Worm (Caenorhabditis elegans) whole organism, L3 larva: Measurements from ENCODE around the gene chd-3.

ENCODE experiments used
- ZK546.5 ChIP-seq: sonication (generic microtip); optimal IDR thresholded peaks from 2 replicates; lab custom pipeline; 2017; ENCODE audit warnings: missing biosample characterization, missing genetic modification characterization
- aly-2 ChIP-seq: fragments of 150-350 bp; optimal IDR thresholded peaks from 2 replicates; lab custom pipeline; 2014; ENCODE audit warnings: missing biosample characterization, missing genetic modification characterization
- ama-1 ChIP-seq: fragments of 150-350 bp; optimal IDR thresholded peaks from 2 replicates; lab custom pipeline; 2018
- ceh-16 ChIP-seq: sonication (generic microtip); optimal IDR thresholded peaks from 2 replicates; lab custom pipeline; 2017; ENCODE audit warnings: missing biosample characterization, missing genetic modification characterization
- ceh-28 ChIP-seq: fragments of 150-350 bp; optimal IDR thresholded peaks from 2 replicates; lab custom pipeline; 2014; ENCODE audit warnings: missing biosample characterization, missing genetic modification reagents, missing genetic modification characterization
- ceh-82 ChIP-seq: fragments of 150-350 bp; optimal IDR thresholded peaks from 2 replicates; lab custom pipeline; 2014; ENCODE audit warnings: missing biosample characterization, missing genetic modification characterization
- ceh-9 ChIP-seq: sonication (generic microtip); optimal IDR thresholded peaks from 2 replicates; lab custom pipeline; 2018; ENCODE audit warnings: missing biosample characterization, missing genetic modification characterization
- daf-12 ChIP-seq: fragments of 150-350 bp; optimal IDR thresholded peaks from 2 replicates; lab custom pipeline; 2014; ENCODE audit warnings: missing biosample characterization, missing genetic modification reagents, missing genetic modification characterization
- egl-27 ChIP-seq: sonication (generic microtip); optimal IDR thresholded peaks from 4 replicates; lab custom pipeline; 2017; ENCODE audit warnings: missing biosample characterization, missing genetic modification reagents, missing genetic modification characterization
- egl-5 ChIP-seq: fragments of 150-350 bp; optimal IDR thresholded peaks from 2 replicates; lab custom pipeline; 2017; ENCODE audit warnings: missing biosample characterization, missing genetic modification reagents, missing genetic modification characterization, inconsistent platforms
- elt-1 ChIP-seq: fragments of 150-350 bp; optimal IDR thresholded peaks from 2 replicates; lab custom pipeline; 2014; ENCODE audit warnings: missing biosample characterization, missing genetic modification characterization
- elt-2 ChIP-seq: sonication (generic microtip); optimal IDR thresholded peaks from 2 replicates; lab custom pipeline; 2016; ENCODE audit warnings: missing genetic modification reagents, mild to moderate bottlenecking, missing genetic modification characterization, missing compliant biosample characterization
- elt-3 ChIP-seq, 3 experiments: fragments of 150-350 bp in 1 of 3; sonication (generic microtip) in 2 of 3; optimal IDR thresholded peaks; 2 replicates in 2 of 3; 4 replicates in 1 of 3; lab custom pipeline; 2014 to 2017; ENCODE audit warnings: missing biosample characterization in 3 of 3, missing genetic modification characterization in 3 of 3
- eor-1 ChIP-seq, 2 experiments: fragments of 150-350 bp; optimal IDR thresholded peaks; 2 replicates each; lab custom pipeline; 2014 to 2018; ENCODE audit warnings: missing biosample characterization in 2 of 2, missing genetic modification characterization in 2 of 2
- fkh-10 ChIP-seq: sonication (generic microtip); optimal IDR thresholded peaks from 2 replicates; lab custom pipeline; 2017; ENCODE audit warnings: missing biosample characterization, missing genetic modification reagents, missing genetic modification characterization
- fos-1 ChIP-seq: fragments of 150-350 bp; optimal IDR thresholded peaks from 2 replicates; lab custom pipeline; 2014; ENCODE audit warnings: missing biosample characterization, missing genetic modification characterization
- hmg-11 ChIP-seq: sonication (generic microtip); optimal IDR thresholded peaks from 2 replicates; lab custom pipeline; 2016; ENCODE audit warnings: missing genetic modification characterization, missing compliant biosample characterization
- jun-1 ChIP-seq: fragments of 150-350 bp; optimal IDR thresholded peaks from 2 replicates; lab custom pipeline; 2014; ENCODE audit warnings: missing biosample characterization, missing genetic modification reagents, missing genetic modification characterization
- lin-15B ChIP-seq: fragments of 150-350 bp; optimal IDR thresholded peaks from 2 replicates; lab custom pipeline; 2014; ENCODE audit warnings: missing biosample characterization, missing genetic modification characterization
- lin-39 ChIP-seq: fragments of 150-350 bp; optimal IDR thresholded peaks from 2 replicates; lab custom pipeline; 2018; ENCODE audit warnings: missing biosample characterization, missing genetic modification reagents, missing genetic modification characterization
- mdl-1 ChIP-seq: fragments of 150-350 bp; optimal IDR thresholded peaks from 2 replicates; lab custom pipeline; 2014; ENCODE audit warnings: missing biosample characterization, missing genetic modification characterization
- mml-1 ChIP-seq: fragments of 150-350 bp; sonication (generic microtip); optimal IDR thresholded peaks from 3 replicates; lab custom pipeline; 2014; ENCODE audit warnings: missing biosample characterization, missing genetic modification characterization
- nfya-1 ChIP-seq: sonication (generic microtip); optimal IDR thresholded peaks from 2 replicates; lab custom pipeline; 2017; ENCODE audit warnings: missing genetic modification characterization, mild to moderate bottlenecking, missing compliant biosample characterization, antibody characterized with exemption, moderate library complexity; ENCODE audit not compliant: insufficient read depth
- nhr-11 ChIP-seq: fragments of 150-350 bp; optimal IDR thresholded peaks from 2 replicates; lab custom pipeline; 2014; ENCODE audit warnings: missing biosample characterization, missing genetic modification characterization
- nhr-12 ChIP-seq: fragments of 150-350 bp; optimal IDR thresholded peaks from 2 replicates; lab custom pipeline; 2014; ENCODE audit warnings: missing biosample characterization, missing genetic modification characterization
- nhr-23 ChIP-seq: fragments of 150-350 bp; optimal IDR thresholded peaks from 2 replicates; lab custom pipeline; 2014; ENCODE audit warnings: missing biosample characterization, missing genetic modification reagents, missing genetic modification characterization
- nhr-43 ChIP-seq: sonication (generic microtip); optimal IDR thresholded peaks from 2 replicates; lab custom pipeline; 2016; ENCODE audit warnings: mild to moderate bottlenecking, missing genetic modification characterization, missing compliant biosample characterization; ENCODE audit not compliant: poor library complexity, severe bottlenecking
- nhr-76 ChIP-seq: fragments of 150-350 bp; sonication (generic microtip); optimal IDR thresholded peaks from 5 replicates; lab custom pipeline; 2014; ENCODE audit warnings: missing biosample characterization, missing genetic modification characterization
- pha-4 ChIP-seq: fragments of 150-350 bp; optimal IDR thresholded peaks from 2 replicates; lab custom pipeline; 2014; ENCODE audit warnings: missing biosample characterization, missing genetic modification reagents, missing genetic modification characterization
- pqm-1 ChIP-seq: fragments of 150-350 bp; optimal IDR thresholded peaks from 2 replicates; lab custom pipeline; 2017; ENCODE audit warnings: missing biosample characterization, missing genetic modification characterization, inconsistent platforms
- snpc-4 ChIP-seq: fragments of 150-350 bp; optimal IDR thresholded peaks from 2 replicates; lab custom pipeline; 2014; ENCODE audit warnings: missing biosample characterization, missing genetic modification characterization
- tbx-2 ChIP-seq: sonication (generic microtip); optimal IDR thresholded peaks from 2 replicates; lab custom pipeline; 2016; ENCODE audit warnings: mild to moderate bottlenecking, missing genetic modification characterization, missing compliant biosample characterization
- unc-62 ChIP-seq: fragments of 150-350 bp; sonication (generic microtip); optimal IDR thresholded peaks from 4 replicates; lab custom pipeline; 2014; ENCODE audit warnings: missing biosample characterization, missing genetic modification reagents, missing genetic modification characterization
- zag-1 ChIP-seq: fragments of 150-350 bp; optimal IDR thresholded peaks from 2 replicates; lab custom pipeline; 2014; ENCODE audit warnings: missing biosample characterization, missing genetic modification characterization
- ztf-11 ChIP-seq: fragments of 150-350 bp; optimal IDR thresholded peaks from 2 replicates; lab custom pipeline; 2014; ENCODE audit warnings: missing biosample characterization, missing genetic modification characterization
- ztf-4 ChIP-seq: fragments of 150-350 bp; optimal IDR thresholded peaks from 2 replicates; lab custom pipeline; 2014; ENCODE audit warnings: missing biosample characterization, missing genetic modification characterization

chd-3 gene

DNA sequence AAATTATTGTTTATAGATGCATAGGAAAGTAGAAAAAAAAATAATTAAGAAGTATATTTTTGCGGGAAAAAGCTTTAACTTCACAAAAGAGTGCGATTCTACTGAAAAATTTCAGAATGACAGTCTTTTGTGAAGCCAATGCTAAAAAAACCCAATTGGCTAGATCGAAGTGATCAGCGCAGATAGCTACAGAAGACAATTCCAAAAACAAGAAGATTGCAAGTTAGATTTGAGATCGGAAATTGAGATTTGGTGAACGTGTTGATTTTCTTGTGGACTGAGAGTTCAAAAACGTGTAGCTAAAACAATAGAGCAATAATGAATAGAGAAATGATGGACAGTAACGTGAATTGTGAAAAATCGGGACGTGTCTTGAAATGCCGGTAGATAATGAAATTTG lies 28.8 kb upstream of the chd-3 start:
- TF ChIP-seq daf-12 (tag; lab: Kevin White, UChicago) (no peak), mdl-1 (tag; lab: Kevin White, UChicago) (no peak), elt-3 (tag; optimal IDR thresholded peaks at IDR 0.05; lab: Kevin White, UChicago) (no peak), nhr-23 (tag; lab: Kevin White, UChicago) (no peak), snpc-4 (tag; lab: Kevin White, UChicago) (no peak), elt-1 (peak; percentile 94), nhr-76 (tag; lab: Kevin White, UChicago) (no peak)

DNA sequence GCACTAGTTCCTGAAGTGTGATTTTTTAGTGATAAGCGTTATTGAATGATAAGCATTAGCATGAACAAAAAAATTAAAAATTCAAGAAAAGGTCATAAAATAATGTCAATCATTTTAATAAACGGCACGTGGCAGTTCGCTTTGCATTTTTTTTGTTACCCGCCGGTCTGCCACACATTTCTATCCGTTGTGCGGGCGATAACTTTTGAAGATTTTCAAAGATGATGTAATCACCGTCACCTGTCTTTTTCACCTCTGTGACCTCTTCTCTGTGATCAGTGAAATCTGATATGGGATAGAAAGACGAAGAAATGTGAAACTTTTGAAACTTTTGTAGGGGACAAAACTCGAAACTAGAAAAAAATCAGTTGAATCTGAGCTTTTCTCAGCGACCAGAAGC lies 25.5 kb upstream of the chd-3 start:
- TF ChIP-seq pqm-1 (tag; lab: Kevin White, UChicago) (peak; percentile 30), nhr-23 (tag; lab: Kevin White, UChicago) (peak; percentile 39), egl-27 (peak; percentile 18), ZK546.5 (tag; lab: Kevin White, UChicago) (no peak), elt-2 (tag; lab: Kevin White, UChicago) (peak; percentile 26), nhr-11 (tag; lab: Kevin White, UChicago) (peak; percentile 13), fos-1 (tag; lab: Kevin White, UChicago) (no peak)

DNA sequence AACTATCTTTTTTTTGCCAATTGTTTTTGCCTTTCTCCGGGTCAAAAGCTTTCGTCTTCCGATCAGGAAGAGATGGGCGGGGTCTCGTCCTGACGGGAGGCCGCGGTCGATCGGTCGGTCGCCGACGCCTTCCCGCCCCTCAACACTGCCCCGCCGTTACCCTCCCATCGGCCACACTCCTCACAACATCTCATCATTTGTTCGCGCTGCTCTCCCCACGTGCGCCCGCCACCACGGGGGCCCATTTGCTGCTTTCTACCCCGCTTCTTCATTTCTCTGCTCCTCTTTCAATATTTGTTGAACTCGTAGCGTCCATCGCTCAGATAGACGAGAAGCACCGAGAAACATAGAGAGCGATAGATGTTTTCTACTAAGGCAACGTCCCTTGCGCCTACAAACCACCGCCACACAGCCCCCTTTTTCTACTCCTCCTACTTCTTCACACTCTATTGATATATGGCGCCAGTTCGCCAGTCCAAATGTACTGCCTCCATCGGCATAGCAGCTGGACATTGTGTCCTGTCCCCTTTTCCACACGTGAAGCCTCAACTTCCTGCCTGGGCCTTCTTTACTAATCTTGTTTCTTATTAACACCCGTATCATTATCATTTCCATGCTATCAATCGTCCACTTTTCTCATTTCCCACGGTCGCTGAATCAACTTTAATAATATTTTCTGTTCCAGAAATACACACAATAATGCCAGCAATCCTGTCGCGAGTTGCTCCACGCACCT lies 24.6 kb upstream of the chd-3 start, which contains the start of gene bcat-1:
bcat-1 (plus strand) TSS at position 686 of the 736 bp plus-strand sequence.
- peak; percentile 84 for TF ChIP-seq hmg-11 (tag; lab: Kevin White, UChicago)
- no peak for TF ChIP-seq eor-1 (tag; optimal IDR thresholded peaks at IDR 0.05; lab: Kevin White, UChicago)
- no peak for TF ChIP-seq ztf-11 (tag; lab: Kevin White, UChicago)
- peak; percentile 43 for TF ChIP-seq ama-1 (lab: Kevin White, UChicago)
- no peak for TF ChIP-seq ceh-9 (tag; lab: Kevin White, UChicago)
- peak; percentile 3 for TF ChIP-seq nhr-43 (tag; lab: Kevin White, UChicago)
- no peak for TF ChIP-seq ZK546.5 (tag; lab: Kevin White, UChicago)
- TF ChIP-seq ceh-28, result no peak
- TF ChIP-seq ceh-82 (tag; lab: Kevin White, UChicago), result no peak
- TF ChIP-seq lin-15B (tag; lab: Kevin White, UChicago), result no peak
- TF ChIP-seq tbx-2 (tag; lab: Kevin White, UChicago), result peak; percentile 20
- no peak for TF ChIP-seq aly-2
- TF ChIP-seq nfya-1 (tag; lab: Kevin White, UChicago), result peak; percentile 76
- peak; percentile 34 for TF ChIP-seq egl-5 (tag; lab: Kevin White, UChicago)
- TF ChIP-seq fkh-10 (GFP tag; lab: Kevin White, UChicago), result no peak
- TF ChIP-seq lin-39, result peak; percentile 84
- TF ChIP-seq ztf-4 (tag; lab: Kevin White, UChicago), result no peak
- no peak for TF ChIP-seq ceh-16
- TF ChIP-seq elt-2 (tag; lab: Kevin White, UChicago), result peak; percentile 68
- TF ChIP-seq nhr-11 (tag; lab: Kevin White, UChicago), result peak; percentile 50
- no peak for TF ChIP-seq mml-1 (tag; lab: Kevin White, UChicago)
- TF ChIP-seq nhr-76 (tag; lab: Kevin White, UChicago), result no peak
- TF ChIP-seq mdl-1 (tag; lab: Kevin White, UChicago), result peak; percentile 84
- no peak for TF ChIP-seq jun-1 (tag; lab: Kevin White, UChicago)
- TF ChIP-seq unc-62, result peak; percentile 21
- TF ChIP-seq pha-4 (tag; lab: Kevin White, UChicago), result peak; percentile 79
- TF ChIP-seq zag-1 (tag; lab: Kevin White, UChicago), result no peak

DNA sequence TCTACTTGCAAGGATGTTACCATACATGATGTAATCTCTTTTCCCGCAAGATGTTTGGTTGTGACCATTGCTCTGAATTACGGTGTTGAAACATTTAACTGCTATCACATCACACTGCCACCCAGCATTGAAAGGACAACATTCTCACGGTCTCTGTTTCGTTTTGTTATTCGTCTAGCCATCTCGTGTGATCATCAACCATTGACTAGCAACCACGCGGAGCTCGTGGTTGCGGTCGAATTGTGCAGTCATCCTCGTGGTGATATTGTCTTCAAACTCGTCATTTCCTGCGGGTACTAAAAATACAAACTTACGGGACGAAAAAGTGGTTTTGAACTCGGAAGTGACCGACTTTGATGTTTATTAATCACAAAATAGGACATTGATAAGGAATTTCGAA lies 23.2 kb upstream of the chd-3 start:
- TF ChIP-seq nfya-1 (tag; lab: Kevin White, UChicago) (peak; percentile 17), elt-2 (tag; lab: Kevin White, UChicago) (peak; percentile 50), egl-27 (no peak), pqm-1 (tag; lab: Kevin White, UChicago) (peak; percentile 53), nhr-12 (tag; lab: Kevin White, UChicago) (no peak)
